Fruit fly (Drosophila melanogaster): ENCODE data around the gene CG18662.

DNA sequence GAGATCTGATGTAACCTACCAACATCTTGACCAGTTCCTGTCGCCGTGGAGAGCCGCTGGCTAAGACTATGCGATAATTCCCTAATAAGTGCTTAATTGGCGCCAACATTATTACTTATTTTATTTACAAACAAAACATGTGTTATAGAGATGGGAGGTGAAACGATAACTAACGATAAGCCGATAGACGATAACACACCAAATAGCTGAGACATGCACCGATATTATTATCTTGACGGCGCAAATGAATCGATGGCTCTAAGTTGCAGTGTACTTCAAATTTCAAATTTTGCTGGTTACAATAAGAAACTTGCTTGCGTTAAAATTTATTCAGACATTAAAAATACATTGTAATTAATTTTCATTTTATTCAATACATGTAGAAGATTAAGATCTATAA lies 37.3 kb upstream of the CG18662 start, which contains the start of gene CG9515:
- TF ChIP-seq h (optimal IDR thresholded peaks at IDR 0.05), result no peak
- no peak for TF ChIP-seq psq (optimal IDR thresholded peaks at IDR 0.05)
- TF ChIP-seq insv (optimal IDR thresholded peaks at IDR 0.05), result no peak
- no peak for TF ChIP-seq Myc (optimal IDR thresholded peaks at IDR 0.05)
